Worm (Caenorhabditis elegans) whole organism, young adult: ENCODE results near the gene rig-1.

ENCODE experiments used
- F39B2.1 ChIP-seq: fragments of 200-800 bp; sonication (Bioruptor generic); IDR thresholded peaks from 2 replicates; pipeline ENCODE4 v1.3.6; 2022; ENCODE audit warnings: missing genetic modification reagents, missing genetic modification characterization, missing compliant biosample characterization
- aptf-2 ChIP-seq: fragments of 200-800 bp; sonication (Bioruptor generic); conservative IDR thresholded peaks from 2 replicates; pipeline ENCODE4 v1.3.6; 2022; ENCODE audit warnings: missing genetic modification reagents, missing genetic modification characterization, missing compliant biosample characterization
- ceh-40 ChIP-seq: fragments of 200-800 bp; sonication (Bioruptor generic); IDR thresholded peaks from 2 replicates; pipeline ENCODE4 v1.3.6; 2022; ENCODE audit warnings: missing genetic modification characterization, missing compliant biosample characterization
- efl-1 ChIP-seq: fragments of 150-350 bp; optimal IDR thresholded peaks from 2 replicates; lab custom pipeline; 2014; ENCODE audit warnings: missing biosample characterization, missing genetic modification reagents, missing genetic modification characterization
- let-607 ChIP-seq, 2 experiments: fragments of 200-800 bp in 1 of 2; sonication (Bioruptor generic) in 1 of 2; sonication (generic microtip) in 1 of 2; optimal IDR thresholded peaks; 2 replicates each; lab custom pipeline; 2016 to 2018; ENCODE audit warnings: mild to moderate bottlenecking in 2 of 2, missing compliant biosample characterization in 2 of 2, missing genetic modification characterization in 2 of 2, moderate library complexity in 2 of 2, missing genotype in 1 of 2
- snpc-1.1 ChIP-seq: sonication (generic microtip); optimal IDR thresholded peaks from 2 replicates; lab custom pipeline; 2017; ENCODE audit warnings: missing genetic modification characterization, mild to moderate bottlenecking, missing compliant biosample characterization, antibody characterized with exemption, moderate library complexity, missing genotype, missing genetic modification reagents; ENCODE audit not compliant: insufficient read depth
- snpc-1.3 ChIP-seq: sonication (generic microtip); optimal IDR thresholded peaks from 2 replicates; lab custom pipeline; 2017; ENCODE audit warnings: missing genetic modification characterization, mild to moderate bottlenecking, missing compliant biosample characterization, antibody characterized with exemption, moderate library complexity, missing genotype, missing genetic modification reagents; ENCODE audit not compliant: insufficient read depth
- unc-62 ChIP-seq: fragments of 150-350 bp; optimal IDR thresholded peaks from 2 replicates; lab custom pipeline; 2014; ENCODE audit warnings: missing biosample characterization, missing genetic modification reagents, missing genetic modification characterization

- no peak for TF ChIP-seq let-607 (tag; optimal IDR thresholded peaks at IDR 0.05; lab: Kevin White, UChicago)
- no peak for TF ChIP-seq snpc-1.3 (tag; lab: Kevin White, UChicago)
- no peak for TF ChIP-seq F39B2.1 (GFP tag; lab: Robert Waterston, UW)
- no peak for TF ChIP-seq aptf-2
- TF ChIP-seq unc-62 (GFP tag; lab: Kevin White, UChicago), result no peak
- no peak for TF ChIP-seq efl-1 (GFP tag; lab: Kevin White, UChicago)
- TF ChIP-seq ceh-40 (GFP tag; lab: Robert Waterston, UW), result no peak
- TF ChIP-seq snpc-1.1, result no peak
These were observed 60.2 kb downstream of the rig-1 start, which contains the start of gene F53A9.9 for ce11 chrX:8720658-8721057.
